Worm (Caenorhabditis elegans) whole organism, L2 larva: ENCODE results near the gene del-2.

Experiments
- ama-1 ChIP-seq: fragments of 150-350 bp; optimal IDR thresholded peaks from 2 replicates; lab custom pipeline; 2018; ENCODE audit warnings: inconsistent platforms
- skn-1 ChIP-seq: sonication (generic microtip); optimal IDR thresholded peaks from 2 replicates; lab custom pipeline; 2017; ENCODE audit warnings: missing biosample characterization, missing genetic modification characterization

ce11 chrIV:9647789-9648361 lies 6.0 kb upstream of the del-2 start, which contains the start of gene amph-1:
- no peak for TF ChIP-seq ama-1 (lab: Kevin White, UChicago)
- no peak for TF ChIP-seq skn-1 (tag; lab: Kevin White, UChicago)
